Worm (Caenorhabditis elegans) whole organism, young adult: ENCODE results near the gene F58D12.3.

ENCODE experiments used
- B0336.3 ChIP-seq: fragments of 200-800 bp; sonication (Bioruptor generic); IDR thresholded peaks from 2 replicates; pipeline ENCODE4 v1.3.6; 2022; ENCODE audit warnings: missing genetic modification characterization, missing compliant biosample characterization
- F23B12.7 ChIP-seq: sonication (generic microtip); optimal IDR thresholded peaks from 2 replicates; lab custom pipeline; 2017; ENCODE audit warnings: missing genetic modification characterization, mild to moderate bottlenecking, missing compliant biosample characterization, antibody characterized with exemption, moderate library complexity; ENCODE audit not compliant: insufficient read depth
- F33H1.4 ChIP-seq: fragments of 200-800 bp; sonication (Bioruptor generic); IDR thresholded peaks from 2 replicates; pipeline ENCODE4 v1.3.6; 2022; ENCODE audit warnings: missing genetic modification reagents, missing genetic modification characterization, missing compliant biosample characterization
- Y53F4B.3 ChIP-seq: fragments of 200-800 bp; sonication (Bioruptor generic); IDR thresholded peaks from 2 replicates; pipeline ENCODE4 v1.3.6; 2022; ENCODE audit warnings: missing genetic modification reagents, missing genetic modification characterization, missing compliant biosample characterization
- Y53G8AR.9 ChIP-seq: fragments of 200-800 bp; sonication (Bioruptor generic); conservative IDR thresholded peaks from 2 replicates; pipeline ENCODE4 v1.3.6; 2022; ENCODE audit warnings: missing genetic modification reagents, missing genetic modification characterization, missing compliant biosample characterization
- athp-1 ChIP-seq: sonication (generic microtip); optimal IDR thresholded peaks from 2 replicates; lab custom pipeline; 2017; ENCODE audit warnings: mild to moderate bottlenecking, missing genetic modification characterization, missing compliant biosample characterization
- bed-1 ChIP-seq: fragments of 200-800 bp; sonication (Bioruptor generic); IDR thresholded peaks from 2 replicates; pipeline ENCODE4 v1.3.6; 2022; ENCODE audit warnings: missing genetic modification reagents, missing genetic modification characterization, missing compliant biosample characterization
- cebp-2 ChIP-seq: fragments of 200-800 bp; sonication (Bioruptor generic); IDR thresholded peaks from 2 replicates; pipeline ENCODE4 v1.3.6; 2022; ENCODE audit warnings: missing genetic modification characterization, missing compliant biosample characterization
- ceh-100 ChIP-seq: fragments of 200-800 bp; sonication (Bioruptor generic); IDR thresholded peaks from 2 replicates; pipeline ENCODE4 v1.3.6; 2022; ENCODE audit warnings: missing genetic modification reagents, missing genetic modification characterization, missing compliant biosample characterization
- ceh-27 ChIP-seq: fragments of 200-800 bp; sonication (Bioruptor generic); optimal IDR thresholded peaks from 2 replicates; lab custom pipeline; 2018; ENCODE audit warnings: mild to moderate bottlenecking, missing genetic modification characterization, moderate library complexity, missing compliant biosample characterization
- ceh-40 ChIP-seq: fragments of 200-800 bp; sonication (Bioruptor generic); IDR thresholded peaks from 2 replicates; pipeline ENCODE4 v1.3.6; 2022; ENCODE audit warnings: missing genetic modification characterization, missing compliant biosample characterization
- ceh-79 ChIP-seq: sonication (generic microtip); optimal IDR thresholded peaks from 2 replicates; lab custom pipeline; 2017; ENCODE audit warnings: mild to moderate bottlenecking, missing genetic modification characterization, missing compliant biosample characterization
- ceh-91 ChIP-seq: fragments of 200-800 bp; sonication (Bioruptor generic); IDR thresholded peaks from 2 replicates; pipeline ENCODE4 v1.3.6; 2022; ENCODE audit warnings: missing genetic modification reagents, missing genetic modification characterization, missing compliant biosample characterization
- chd-7 ChIP-seq: sonication (generic microtip); optimal IDR thresholded peaks from 2 replicates; lab custom pipeline; 2016; ENCODE audit warnings: mild to moderate bottlenecking, missing genetic modification characterization, moderate library complexity, missing compliant biosample characterization
- dox-1 ChIP-seq: fragments of 200-800 bp; sonication (Bioruptor generic); IDR thresholded peaks from 2 replicates; pipeline ENCODE4 v1.3.6; 2022; ENCODE audit warnings: missing genetic modification reagents, missing genetic modification characterization, missing compliant biosample characterization
- dpl-1 ChIP-seq: fragments of 150-350 bp; optimal IDR thresholded peaks from 2 replicates; lab custom pipeline; 2014; ENCODE audit warnings: missing biosample characterization, missing genetic modification reagents, missing genetic modification characterization
- efl-1 ChIP-seq: fragments of 150-350 bp; optimal IDR thresholded peaks from 2 replicates; lab custom pipeline; 2014; ENCODE audit warnings: missing biosample characterization, missing genetic modification reagents, missing genetic modification characterization
- egrh-3 ChIP-seq: fragments of 200-800 bp; sonication (Bioruptor generic); IDR thresholded peaks from 2 replicates; pipeline ENCODE4 v1.3.6; 2022; ENCODE audit warnings: missing genetic modification reagents, missing genetic modification characterization, missing compliant biosample characterization
- ets-4 ChIP-seq: fragments of 200-800 bp; sonication (Bioruptor generic); optimal IDR thresholded peaks from 2 replicates; lab custom pipeline; 2018; ENCODE audit warnings: mild to moderate bottlenecking, missing genetic modification characterization, missing compliant biosample characterization
- hrde-1 ChIP-seq: sonication (generic microtip); optimal IDR thresholded peaks from 2 replicates; lab custom pipeline; 2016; ENCODE audit warnings: missing genetic modification characterization, mild to moderate bottlenecking, missing compliant biosample characterization, moderate library complexity, missing genotype, missing genetic modification reagents, borderline replicate concordance
- hsf-1 ChIP-seq: fragments of 200-800 bp; sonication (Bioruptor generic); IDR thresholded peaks from 2 replicates; pipeline ENCODE4 v1.3.6; 2022; ENCODE audit warnings: missing genetic modification reagents, missing genetic modification characterization, missing compliant biosample characterization
- lin-40 ChIP-seq: sonication (generic microtip); optimal IDR thresholded peaks from 2 replicates; lab custom pipeline; 2016; ENCODE audit warnings: missing genetic modification characterization, mild to moderate bottlenecking, missing compliant biosample characterization, missing genotype, missing genetic modification reagents
- lin-54 ChIP-seq: fragments of 200-800 bp; sonication (Bioruptor generic); optimal IDR thresholded peaks from 2 replicates; lab custom pipeline; 2018; ENCODE audit warnings: mild to moderate bottlenecking, missing genetic modification characterization, missing compliant biosample characterization
- lsl-1 ChIP-seq: fragments of 200-800 bp; sonication (Bioruptor generic); optimal IDR thresholded peaks from 2 replicates; lab custom pipeline; 2018; ENCODE audit warnings: mild to moderate bottlenecking, missing genetic modification characterization, moderate library complexity, missing compliant biosample characterization
- madf-6 ChIP-seq: fragments of 200-800 bp; sonication (Bioruptor generic); IDR thresholded peaks from 2 replicates; pipeline ENCODE4 v1.3.6; 2022; ENCODE audit warnings: missing genetic modification reagents, missing genetic modification characterization, missing compliant biosample characterization
- nfya-1 ChIP-seq: sonication (generic microtip); optimal IDR thresholded peaks from 2 replicates; lab custom pipeline; 2017; ENCODE audit warnings: antibody characterized with exemption, missing compliant biosample characterization, missing genetic modification characterization, borderline replicate concordance; ENCODE audit not compliant: insufficient read depth
- repo-1 ChIP-seq: sonication (generic microtip); optimal IDR thresholded peaks from 2 replicates; lab custom pipeline; 2017; ENCODE audit warnings: mild to moderate bottlenecking, missing genetic modification characterization, missing compliant biosample characterization
- snpc-1.1 ChIP-seq: sonication (generic microtip); optimal IDR thresholded peaks from 2 replicates; lab custom pipeline; 2017; ENCODE audit warnings: missing genetic modification characterization, mild to moderate bottlenecking, missing compliant biosample characterization, antibody characterized with exemption, moderate library complexity, missing genotype, missing genetic modification reagents; ENCODE audit not compliant: insufficient read depth
- snpc-1.3 ChIP-seq: sonication (generic microtip); optimal IDR thresholded peaks from 2 replicates; lab custom pipeline; 2017; ENCODE audit warnings: missing genetic modification characterization, mild to moderate bottlenecking, missing compliant biosample characterization, antibody characterized with exemption, moderate library complexity, missing genotype, missing genetic modification reagents; ENCODE audit not compliant: insufficient read depth
- snpc-4 ChIP-seq, 5 experiments: fragments of 150-350 bp in 1 of 5; sonication (generic microtip) in 4 of 5; optimal IDR thresholded peaks; 2 replicates each; lab custom pipeline; 2014 to 2018; ENCODE audit warnings: missing genetic modification characterization in 5 of 5, missing biosample characterization in 3 of 5, antibody characterized with exemption in 2 of 5, mild to moderate bottlenecking in 2 of 5, missing compliant biosample characterization in 2 of 5, missing genotype in 2 of 5, moderate library complexity in 2 of 5, missing genetic modification reagents in 1 of 5
- sptf-2 ChIP-seq: fragments of 200-800 bp; sonication (Bioruptor generic); optimal IDR thresholded peaks from 2 replicates; lab custom pipeline; 2018; ENCODE audit warnings: mild to moderate bottlenecking, missing genetic modification characterization, missing compliant biosample characterization
- tlf-1 ChIP-seq: fragments of 200-800 bp; sonication (Bioruptor generic); optimal IDR thresholded peaks from 2 replicates; lab custom pipeline; 2018; ENCODE audit warnings: mild to moderate bottlenecking, missing genetic modification characterization, missing compliant biosample characterization
- zim-3 ChIP-seq: sonication (generic microtip); optimal IDR thresholded peaks from 2 replicates; lab custom pipeline; 2017; ENCODE audit warnings: mild to moderate bottlenecking, missing genetic modification characterization, moderate library complexity, missing compliant biosample characterization
- ztf-25 ChIP-seq: fragments of 200-800 bp; sonication (Bioruptor generic); IDR thresholded peaks from 2 replicates; pipeline ENCODE4 v1.3.6; 2022; ENCODE audit warnings: missing genetic modification reagents, missing genetic modification characterization, missing compliant biosample characterization

The F58D12.3 gene

ce11 chrV:14012002-14012554 lies 45.6 kb upstream of the F58D12.3 start, which contains the start of the genes ddx-17 and aip-1 (continued):
- TF ChIP-seq cebp-2 (GFP tag; lab: Robert Waterston, UW) (no peak), snpc-1.1 (tag; lab: Kevin White, UChicago) (peak; percentile 16), ets-4 (GFP tag; lab: Kevin White, UChicago) (no peak), egrh-3 (peak; percentile 51), snpc-1.3 (tag; lab: Kevin White, UChicago) (no peak), sptf-2 (GFP tag; lab: Kevin White, UChicago) (no peak), B0336.3 (GFP tag; lab: Robert Waterston, UW) (peak; percentile 45; the same call in 1 of the 2 replicates), hrde-1 (tag; lab: Kevin White, UChicago) (no peak), ceh-91 (GFP tag; lab: Robert Waterston, UW) (peak; percentile 41; the same call in 1 of the 2 replicates), F23B12.7 (tag; lab: Kevin White, UChicago) (no peak), madf-6 (GFP tag; lab: Robert Waterston, UW) (peak; percentile 76), nfya-1 (tag; lab: Kevin White, UChicago) (no peak), tlf-1 (peak; percentile 52), efl-1 (GFP tag; lab: Kevin White, UChicago) (peak; percentile 81)

- TF ChIP-seq ets-4 (GFP tag; lab: Kevin White, UChicago) (no peak), repo-1 (tag; lab: Kevin White, UChicago) (peak; percentile 39), snpc-4 (GFP tag; optimal IDR thresholded peaks at IDR 0.05; lab: Kevin White, UChicago) (no peak), snpc-4 (tag; optimal IDR thresholded peaks at IDR 0.05; lab: Kevin White, UChicago) (peak in 2 of 4 experiments; percentile 10 to 13), ceh-100 (0 out of 2 replicates have a peak, but pooled peaks have one; percentile 11), dpl-1 (GFP tag; lab: Kevin White, UChicago) (no peak), lsl-1 (peak; percentile 42), hsf-1 (GFP tag; lab: Robert Waterston, UW) (0 out of 2 replicates have a peak, but pooled peaks have one; percentile 30), F33H1.4 (GFP tag; lab: Robert Waterston, UW) (peak; percentile 35), athp-1 (peak; percentile 37), Y53G8AR.9 (GFP tag; lab: Robert Waterston, UW) (no peak), ceh-40 (GFP tag; lab: Robert Waterston, UW) (0 out of 2 replicates have a peak, but pooled peaks have one; percentile 53), bed-1 (GFP tag; lab: Robert Waterston, UW) (no peak), efl-1 (GFP tag; lab: Kevin White, UChicago) (peak; percentile 22), lin-54 (GFP tag; lab: Kevin White, UChicago) (peak; percentile 19), lin-40 (tag; lab: Kevin White, UChicago) (no peak)
- TF ChIP-seq, all 124 proteins: peak for 10
These were observed 44.0 kb upstream of the F58D12.3 start for ce11 chrV:14013638-14014037.

- no peak for TF ChIP-seq F23B12.7 (tag; lab: Kevin White, UChicago)
- TF ChIP-seq Y53F4B.3 (GFP tag; lab: Robert Waterston, UW): no peak
- TF ChIP-seq chd-7 (tag; lab: Kevin White, UChicago): no peak
- no peak for TF ChIP-seq ztf-25 (GFP tag; lab: Robert Waterston, UW)
- TF ChIP-seq dox-1: no peak
- no peak for TF ChIP-seq zim-3 (tag; lab: Kevin White, UChicago)
- TF ChIP-seq ceh-100: no peak
- TF ChIP-seq ceh-27 (GFP tag; lab: Kevin White, UChicago): no peak
- no peak for TF ChIP-seq ceh-79 (tag; lab: Kevin White, UChicago)
These were observed 43.2 kb upstream of the F58D12.3 start, which contains the start of gene end-3 for ce11 chrV:14014395-14014794. end-3 (plus strand) TSS chrV:14014695.
